Worm (Caenorhabditis elegans) whole organism, young adult: Measurements from ENCODE around the gene ugt-66.

Experiments used
- F23B12.7 ChIP-seq: sonication (generic microtip); optimal IDR thresholded peaks from 2 replicates; lab custom pipeline; 2017; ENCODE audit warnings: missing genetic modification characterization, mild to moderate bottlenecking, missing compliant biosample characterization, antibody characterized with exemption, moderate library complexity; ENCODE audit not compliant: insufficient read depth
- F57C9.4 ChIP-seq: sonication (generic microtip); optimal IDR thresholded peaks from 2 replicates; lab custom pipeline; 2017; ENCODE audit warnings: mild to moderate bottlenecking, missing genetic modification characterization, missing compliant biosample characterization
- K12H6.12 ChIP-seq: fragments of 200-800 bp; sonication (Bioruptor generic); optimal IDR thresholded peaks from 2 replicates; lab custom pipeline; 2018; ENCODE audit warnings: mild to moderate bottlenecking, missing genetic modification characterization, missing compliant biosample characterization
- T26A5.8 ChIP-seq: sonication (generic microtip); optimal IDR thresholded peaks from 2 replicates; lab custom pipeline; 2016; ENCODE audit warnings: missing genetic modification characterization, missing compliant biosample characterization
- ama-1 ChIP-seq, 3 experiments: fragments of 150-350 bp in 1 of 3; sonication (generic microtip) in 2 of 3; optimal IDR thresholded peaks; 2 replicates each; lab custom pipeline; 2014 to 2018; ENCODE audit warnings: missing biosample characterization in 2 of 3, missing genetic modification characterization in 2 of 3, missing genetic modification reagents in 2 of 3
- efl-1 ChIP-seq: fragments of 150-350 bp; optimal IDR thresholded peaks from 2 replicates; lab custom pipeline; 2014; ENCODE audit warnings: missing biosample characterization, missing genetic modification reagents, missing genetic modification characterization
- him-1 ChIP-seq: sonication (generic microtip); optimal IDR thresholded peaks from 2 replicates; lab custom pipeline; 2016; ENCODE audit warnings: missing genotype, missing genetic modification reagents, missing genetic modification characterization, missing compliant biosample characterization
- hrde-1 ChIP-seq: sonication (generic microtip); optimal IDR thresholded peaks from 2 replicates; lab custom pipeline; 2016; ENCODE audit warnings: missing genetic modification characterization, mild to moderate bottlenecking, missing compliant biosample characterization, moderate library complexity, missing genotype, missing genetic modification reagents, borderline replicate concordance
- let-526 ChIP-seq: fragments of 200-800 bp; sonication (Bioruptor generic); IDR thresholded peaks from 2 replicates; pipeline ENCODE4 v1.3.6; 2022; ENCODE audit warnings: missing genetic modification reagents, missing genetic modification characterization, missing compliant biosample characterization
- lin-35 ChIP-seq, 3 experiments: fragments of 150-350 bp in 2 of 3; sonication (generic microtip) in 1 of 3; optimal IDR thresholded peaks; 2 replicates each; lab custom pipeline; 2014 to 2018; ENCODE audit warnings: missing biosample characterization in 3 of 3, missing genetic modification characterization in 3 of 3, missing genetic modification reagents in 3 of 3
- nhr-27 ChIP-seq: fragments of 200-800 bp; sonication (Bioruptor generic); optimal IDR thresholded peaks from 2 replicates; lab custom pipeline; 2018; ENCODE audit warnings: mild to moderate bottlenecking, missing genetic modification characterization, moderate library complexity, missing compliant biosample characterization
- pha-4 ChIP-seq: fragments of 150-350 bp; sonication (generic microtip); optimal IDR thresholded peaks from 2 replicates; lab custom pipeline; 2014; ENCODE audit warnings: missing biosample characterization, missing genetic modification reagents, missing genetic modification characterization
- snpc-1.3 ChIP-seq: sonication (generic microtip); optimal IDR thresholded peaks from 2 replicates; lab custom pipeline; 2017; ENCODE audit warnings: missing genetic modification characterization, mild to moderate bottlenecking, missing compliant biosample characterization, antibody characterized with exemption, moderate library complexity, missing genotype, missing genetic modification reagents; ENCODE audit not compliant: insufficient read depth
- unc-130 ChIP-seq: sonication (generic microtip); optimal IDR thresholded peaks from 2 replicates; lab custom pipeline; 2016; ENCODE audit warnings: missing genetic modification reagents, missing genetic modification characterization, missing compliant biosample characterization

DNA sequence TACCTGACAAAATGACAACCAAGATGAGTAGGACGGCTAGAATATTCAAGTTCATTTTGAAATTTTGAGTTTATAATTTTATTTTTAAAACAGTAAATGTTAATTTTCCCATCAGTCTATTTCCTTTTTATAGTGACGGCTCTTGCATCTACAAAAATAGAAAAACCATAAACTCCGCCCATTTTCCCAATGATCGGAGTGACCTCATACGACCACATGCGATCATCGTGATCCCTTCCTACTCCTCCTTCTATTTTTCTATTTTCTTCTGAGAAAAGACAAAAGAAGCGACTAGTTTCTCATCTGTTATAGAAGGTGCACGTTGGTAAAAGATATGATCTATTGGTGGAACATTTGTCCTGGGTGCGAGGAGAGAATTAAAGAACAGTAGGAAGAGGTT, 21.1 kb upstream of the ugt-66 start, which contains the start of gene C23G10.11:
- TF ChIP-seq K12H6.12 (tag; lab: Kevin White, UChicago) (no peak), ama-1 (optimal IDR thresholded peaks at IDR 0.05; lab: Kevin White, UChicago) (no peak), ama-1 (GFP tag; optimal IDR thresholded peaks at IDR 0.05; lab: Kevin White, UChicago) (no peak), let-526 (GFP tag; lab: Robert Waterston, UW) (no peak), lin-35 (GFP tag; optimal IDR thresholded peaks at IDR 0.05; lab: Kevin White, UChicago) (no peak), hrde-1 (tag; lab: Kevin White, UChicago) (no peak), efl-1 (GFP tag; lab: Kevin White, UChicago) (no peak), pha-4 (tag; lab: Kevin White, UChicago) (no peak), unc-130 (GFP tag; lab: Kevin White, UChicago) (no peak), F57C9.4 (tag; lab: Kevin White, UChicago) (no peak), snpc-1.3 (tag; lab: Kevin White, UChicago) (no peak), nhr-27 (tag; lab: Kevin White, UChicago) (no peak), him-1 (tag; lab: Kevin White, UChicago) (no peak), F23B12.7 (tag; lab: Kevin White, UChicago) (no peak), T26A5.8 (tag; lab: Kevin White, UChicago) (no peak)
